Worm (Caenorhabditis elegans): ENCODE results near the gene T22B2.2.

DNA sequence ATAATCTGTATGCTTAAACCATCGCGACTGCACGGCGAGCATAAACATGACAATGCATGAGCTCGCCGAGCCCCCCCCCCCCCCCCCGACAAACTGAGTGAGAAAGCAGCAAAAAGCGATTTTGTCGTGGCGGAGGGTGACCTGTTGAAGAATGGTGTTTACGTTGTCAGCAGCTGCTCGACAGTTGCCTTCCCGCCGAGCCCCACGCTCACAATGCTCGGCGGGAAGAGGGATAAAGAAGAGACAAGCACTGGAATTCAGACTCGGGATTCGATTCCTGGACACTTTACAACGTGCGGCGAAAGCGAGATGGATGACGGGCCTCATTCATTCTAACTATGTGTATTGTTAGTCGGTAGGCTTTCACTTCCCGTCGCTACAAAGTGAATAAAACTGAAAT, 19.5 kb upstream of the T22B2.2 start:
- TF ChIP-seq fkh-2 (tag; optimal IDR thresholded peaks at IDR 0.05), result no peak
- no peak for TF ChIP-seq nfya-1 (tag; optimal IDR thresholded peaks at IDR 0.05; ENCODE audit: insufficient read depth)
- no peak for TF ChIP-seq nhr-28 (tag; optimal IDR thresholded peaks at IDR 0.05)
